Fruit fly (Drosophila melanogaster) whole organism, wandering third instar larva: ENCODE data around the gene Rh5.

Source experiments
- Abd-B ChIP-seq: fragments of >200 bp; optimal IDR thresholded peaks from 2 replicates; lab custom pipeline; 2017; ENCODE audit warnings: missing biosample characterization, missing genetic modification characterization
- Hr78 ChIP-seq: fragments of >200 bp; optimal IDR thresholded peaks from 2 replicates; lab custom pipeline; 2017; ENCODE audit warnings: missing biosample characterization, missing genetic modification characterization
- Mio ChIP-seq: sonication (Bioruptor generic); optimal IDR thresholded peaks from 2 replicates; lab custom pipeline; 2016; ENCODE audit warnings: missing biosample characterization, missing genetic modification characterization
- Vsx2 ChIP-seq: fragments of 200-300, 225-300 bp; sonication (Bioruptor generic); optimal IDR thresholded peaks from 2 replicates; lab custom pipeline; 2018; ENCODE audit warnings: missing biosample characterization, missing genetic modification characterization; ENCODE audit not compliant: partially characterized antibody
- sage ChIP-seq: fragments of 200-800 bp; sonication (Bioruptor generic); optimal IDR thresholded peaks from 2 replicates; lab custom pipeline; 2016; ENCODE audit warnings: missing biosample characterization, mild to moderate bottlenecking, missing genetic modification characterization
- usp ChIP-seq: fragments of >200 bp; optimal IDR thresholded peaks from 2 replicates; lab custom pipeline; 2017; ENCODE audit warnings: missing biosample characterization, missing genetic modification characterization

DNA sequence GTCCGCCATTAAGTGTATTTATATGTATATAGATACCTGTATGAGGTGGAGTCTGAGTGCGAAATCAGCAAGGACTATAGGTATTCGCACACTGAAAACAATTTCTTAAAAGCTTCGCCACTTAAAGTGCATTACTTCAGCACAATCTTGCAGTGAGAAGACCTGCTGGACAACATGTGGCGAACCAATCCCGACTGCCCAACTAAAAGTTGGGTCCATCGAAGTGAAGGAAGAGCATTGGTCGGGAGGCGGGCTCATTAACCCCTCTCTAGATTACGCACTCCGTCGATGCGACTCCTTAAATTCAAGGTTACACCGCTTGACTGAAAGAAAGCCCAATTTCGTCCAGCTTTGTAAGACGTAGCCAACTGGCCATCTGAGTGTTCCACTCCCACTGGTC is 5.3 kb downstream of the Rh5 start:
- TF ChIP-seq Hr78 = no peak
- TF ChIP-seq sage (GFP tag; lab: Kevin White, UChicago) = peak; percentile 5
- TF ChIP-seq Abd-B (GFP tag; lab: Kevin White, UChicago) = no peak
- TF ChIP-seq Mio (GFP tag; lab: Kevin White, UChicago) = no peak
- TF ChIP-seq Vsx2 (GFP tag; lab: Kevin White, UChicago) = no peak
- TF ChIP-seq usp (GFP tag; lab: Kevin White, UChicago) = no peak
